Worm (Caenorhabditis elegans) whole organism, mixed stage, embryonic: ENCODE measurements around the gene fip-2.

Source experiments
- M03D4.4 ChIP-seq: sonication (generic microtip); optimal IDR thresholded peaks from 2 replicates; lab custom pipeline; 2017; ENCODE audit warnings: mild to moderate bottlenecking, missing genetic modification characterization, missing compliant biosample characterization
- bed-3 ChIP-seq: fragments of 200-800 bp; sonication (Bioruptor generic); optimal IDR thresholded peaks from 3 replicates; lab custom pipeline; 2018; ENCODE audit warnings: mild to moderate bottlenecking, missing genetic modification characterization, moderate library complexity, missing compliant biosample characterization
- blmp-1 ChIP-seq: fragments of 150-350 bp; optimal IDR thresholded peaks from 2 replicates; lab custom pipeline; 2014; ENCODE audit warnings: missing biosample characterization, missing genetic modification characterization
- ceh-39 ChIP-seq: fragments of 150-350 bp; optimal IDR thresholded peaks from 2 replicates; lab custom pipeline; 2014; ENCODE audit warnings: missing biosample characterization, missing genetic modification characterization
- ceh-43 ChIP-seq: fragments of 200-800 bp; sonication (Bioruptor generic); optimal IDR thresholded peaks from 2 replicates; lab custom pipeline; 2018; ENCODE audit warnings: mild to moderate bottlenecking, missing genetic modification characterization, moderate library complexity, missing compliant biosample characterization
- ceh-83 ChIP-seq: fragments of 200-800 bp; sonication (Bioruptor generic); optimal IDR thresholded peaks from 2 replicates; lab custom pipeline; 2018; ENCODE audit warnings: mild to moderate bottlenecking, missing genetic modification characterization, missing compliant biosample characterization
- ces-1 ChIP-seq: fragments of 150-350 bp; optimal IDR thresholded peaks from 2 replicates; lab custom pipeline; 2014; ENCODE audit warnings: missing biosample characterization, missing genetic modification reagents, missing genetic modification characterization
- cnd-1 ChIP-seq: fragments of 200-800 bp; sonication (Bioruptor generic); optimal IDR thresholded peaks from 2 replicates; lab custom pipeline; 2018; ENCODE audit warnings: mild to moderate bottlenecking, missing genetic modification characterization, missing compliant biosample characterization
- drap-1 ChIP-seq: fragments of 200-800 bp; sonication (Bioruptor generic); optimal IDR thresholded peaks from 3 replicates; lab custom pipeline; 2018; ENCODE audit warnings: mild to moderate bottlenecking, missing genetic modification characterization, missing compliant biosample characterization
- elt-1 ChIP-seq: sonication (generic microtip); optimal IDR thresholded peaks from 2 replicates; lab custom pipeline; 2017; ENCODE audit warnings: missing genetic modification characterization, mild to moderate bottlenecking, missing compliant biosample characterization, antibody characterized with exemption, moderate library complexity, borderline replicate concordance; ENCODE audit not compliant: insufficient read depth
- elt-3 ChIP-seq: fragments of 150-350 bp; optimal IDR thresholded peaks from 2 replicates; lab custom pipeline; 2014; ENCODE audit warnings: missing biosample characterization, missing genetic modification characterization
- flh-1 ChIP-seq: fragments of 200-800 bp; sonication (Bioruptor generic); optimal IDR thresholded peaks from 2 replicates; lab custom pipeline; 2018; ENCODE audit warnings: mild to moderate bottlenecking, missing genetic modification characterization, moderate library complexity, missing compliant biosample characterization
- hlh-1 ChIP-seq: fragments of 150-350 bp; optimal IDR thresholded peaks from 2 replicates; lab custom pipeline; 2014; ENCODE audit warnings: missing biosample characterization, missing genetic modification reagents, missing genetic modification characterization
- lin-13 ChIP-seq: fragments of 150-350 bp; optimal IDR thresholded peaks from 2 replicates; lab custom pipeline; 2014; ENCODE audit warnings: missing biosample characterization, missing genetic modification characterization
- lsy-2 ChIP-seq: fragments of 150-350 bp; optimal IDR thresholded peaks from 2 replicates; lab custom pipeline; 2014; ENCODE audit warnings: missing biosample characterization, missing genetic modification characterization
- mab-5 ChIP-seq: fragments of 150-350 bp; optimal IDR thresholded peaks from 2 replicates; lab custom pipeline; 2014; ENCODE audit warnings: missing biosample characterization, missing genetic modification characterization
- mep-1 ChIP-seq: fragments of 150-350 bp; optimal IDR thresholded peaks from 2 replicates; lab custom pipeline; 2017; ENCODE audit warnings: missing biosample characterization, missing genetic modification reagents, missing genetic modification characterization, inconsistent platforms
- mls-2 ChIP-seq: sonication (generic microtip); optimal IDR thresholded peaks from 2 replicates; lab custom pipeline; 2016; ENCODE audit warnings: mild to moderate bottlenecking, missing genetic modification characterization, moderate library complexity, missing compliant biosample characterization
- nhr-12 ChIP-seq: fragments of 150-350 bp; optimal IDR thresholded peaks from 2 replicates; lab custom pipeline; 2014; ENCODE audit warnings: missing biosample characterization, missing genetic modification characterization
- nhr-2 ChIP-seq: fragments of 150-350 bp; optimal IDR thresholded peaks from 2 replicates; lab custom pipeline; 2014; ENCODE audit warnings: missing biosample characterization, missing genetic modification characterization
- nhr-237 ChIP-seq: fragments of 150-350 bp; optimal IDR thresholded peaks from 2 replicates; lab custom pipeline; 2014; ENCODE audit warnings: missing biosample characterization, missing genetic modification characterization
- nhr-28 ChIP-seq: fragments of 150-350 bp; optimal IDR thresholded peaks from 2 replicates; lab custom pipeline; 2014; ENCODE audit warnings: missing biosample characterization, missing genetic modification characterization
- nhr-76 ChIP-seq: sonication (generic microtip); optimal IDR thresholded peaks from 2 replicates; lab custom pipeline; 2017; ENCODE audit warnings: missing biosample characterization, missing genetic modification characterization
- pha-4 ChIP-seq: fragments of 150-350 bp; optimal IDR thresholded peaks from 2 replicates; lab custom pipeline; 2018; ENCODE audit warnings: missing biosample characterization, missing genetic modification reagents, missing genetic modification characterization
- sem-2 ChIP-seq: fragments of 200-800 bp; sonication (Bioruptor generic); optimal IDR thresholded peaks from 2 replicates; lab custom pipeline; 2018; ENCODE audit warnings: mild to moderate bottlenecking, missing genetic modification characterization, missing compliant biosample characterization
- snpc-4 ChIP-seq: fragments of 150-350 bp; optimal IDR thresholded peaks from 2 replicates; lab custom pipeline; 2014; ENCODE audit warnings: missing biosample characterization, missing genetic modification characterization
- sptf-1 ChIP-seq: sonication (generic microtip); optimal IDR thresholded peaks from 2 replicates; lab custom pipeline; 2017; ENCODE audit warnings: mild to moderate bottlenecking, missing genetic modification characterization, moderate library complexity, missing compliant biosample characterization
- unc-120 ChIP-seq: sonication (generic microtip); optimal IDR thresholded peaks from 2 replicates; lab custom pipeline; 2017; ENCODE audit warnings: missing genetic modification characterization, missing compliant biosample characterization; ENCODE audit not compliant: poor library complexity, severe bottlenecking
- unc-39 ChIP-seq: fragments of 150-350 bp; optimal IDR thresholded peaks from 2 replicates; lab custom pipeline; 2014; ENCODE audit warnings: missing biosample characterization, missing genetic modification characterization
- unc-62 ChIP-seq: fragments of 150-350 bp; optimal IDR thresholded peaks from 2 replicates; lab custom pipeline; 2014; ENCODE audit warnings: missing biosample characterization, missing genetic modification reagents, missing genetic modification characterization
- zip-8 ChIP-seq: fragments of 150-350 bp; optimal IDR thresholded peaks from 2 replicates; lab custom pipeline; 2014; ENCODE audit warnings: missing biosample characterization, missing genetic modification characterization
- ztf-11 ChIP-seq: fragments of 150-350 bp; optimal IDR thresholded peaks from 2 replicates; lab custom pipeline; 2014; ENCODE audit warnings: missing biosample characterization, missing genetic modification characterization

Gene fip-2

ce11 chrV:9051100-9051499 lies 16.7 kb upstream of the fip-2 start, which contains the start of gene C25E10.7:
C25E10.7 (minus strand) TSS chrV:9051200.
- TF ChIP-seq nhr-76 (tag; lab: Kevin White, UChicago) (no peak), nhr-237 (tag; lab: Kevin White, UChicago) (no peak), sptf-1 (tag; lab: Kevin White, UChicago) (no peak), M03D4.4 (tag; lab: Kevin White, UChicago) (no peak), unc-120 (tag; lab: Kevin White, UChicago) (no peak), unc-39 (tag; lab: Kevin White, UChicago) (no peak), ceh-43 (no peak)

- TF ChIP-seq M03D4.4 (tag; lab: Kevin White, UChicago) (no peak), mab-5 (tag; lab: Kevin White, UChicago) (no peak), nhr-237 (tag; lab: Kevin White, UChicago) (no peak), nhr-2 (tag; lab: Kevin White, UChicago) (no peak)
These were observed 14.5 kb upstream of the fip-2 start for ce11 chrV:9053235-9053634.

ce11 chrV:9053969-9054368 lies 13.8 kb upstream of the fip-2 start, which contains the start of gene C25E10.8:
C25E10.8 (minus strand) TSS chrV:9054069.
- TF ChIP-seq elt-3 (tag; lab: Kevin White, UChicago) (no peak), M03D4.4 (tag; lab: Kevin White, UChicago) (no peak), ces-1 (no peak), unc-120 (tag; lab: Kevin White, UChicago) (no peak), flh-1 (no peak), unc-62 (GFP tag; lab: Kevin White, UChicago) (no peak), mab-5 (tag; lab: Kevin White, UChicago) (no peak), unc-39 (tag; lab: Kevin White, UChicago) (no peak), lin-13 (tag; lab: Kevin White, UChicago) (no peak), nhr-28 (tag; lab: Kevin White, UChicago) (no peak)

- TF ChIP-seq flh-1 (no peak), bed-3 (GFP tag; lab: Kevin White, UChicago) (no peak), mab-5 (tag; lab: Kevin White, UChicago) (no peak), mep-1 (no peak), snpc-4 (no peak), nhr-12 (tag; lab: Kevin White, UChicago) (no peak), elt-1 (tag; lab: Kevin White, UChicago) (no peak)
- TF ChIP-seq, all 35 proteins: peak for 0
These were observed 13.0 kb upstream of the fip-2 start, which contains the start of gene swm-1 for ce11 chrV:9054771-9055170. swm-1 (minus strand) TSS chrV:9054871.

ce11 chrV:9055644-9056043 lies 12.1 kb upstream of the fip-2 start:
- TF ChIP-seq hlh-1 (tag; lab: Kevin White, UChicago) (no peak), mep-1 (no peak), ceh-43 (no peak), cnd-1 (tag; lab: Kevin White, UChicago) (no peak), nhr-76 (tag; lab: Kevin White, UChicago) (no peak), ceh-83 (GFP tag; lab: Kevin White, UChicago) (no peak), ztf-11 (no peak), mls-2 (tag; lab: Kevin White, UChicago) (no peak), nhr-237 (tag; lab: Kevin White, UChicago) (no peak), lin-13 (tag; lab: Kevin White, UChicago) (no peak), ceh-39 (tag; lab: Kevin White, UChicago) (no peak), blmp-1 (tag; lab: Kevin White, UChicago) (no peak), pha-4 (tag; lab: Kevin White, UChicago) (no peak)
- TF ChIP-seq, all 35 proteins: peak for 0

ce11 chrV:9056253-9056652 lies 11.5 kb upstream of the fip-2 start, which contains the start of gene C25E10.10:
C25E10.10 (minus strand) TSS chrV:9056353.
- no peak for TF ChIP-seq unc-62 (GFP tag; lab: Kevin White, UChicago)

- TF ChIP-seq drap-1 (GFP tag; lab: Kevin White, UChicago) (no peak), ceh-39 (tag; lab: Kevin White, UChicago) (no peak), mep-1 (no peak), flh-1 (no peak), sptf-1 (tag; lab: Kevin White, UChicago) (no peak), nhr-76 (tag; lab: Kevin White, UChicago) (no peak), nhr-12 (tag; lab: Kevin White, UChicago) (no peak), lsy-2 (tag; lab: Kevin White, UChicago) (no peak), zip-8 (tag; lab: Kevin White, UChicago) (no peak), ceh-43 (no peak), sem-2 (GFP tag; lab: Kevin White, UChicago) (no peak), mab-5 (tag; lab: Kevin White, UChicago) (no peak), pha-4 (tag; lab: Kevin White, UChicago) (no peak), mls-2 (tag; lab: Kevin White, UChicago) (no peak), ztf-11 (no peak), nhr-237 (tag; lab: Kevin White, UChicago) (no peak), nhr-28 (tag; lab: Kevin White, UChicago) (no peak)
These were observed 9.2 kb upstream of the fip-2 start, which contains the start of gene C25E10.11 for ce11 chrV:9058627-9059026. C25E10.11 (minus strand) TSS chrV:9058727.
